Worm (Caenorhabditis elegans) whole organism, midembryonic: ENCODE data around the gene Y51A2A.12.

Experiments
- cog-1 ChIP-seq: sonication (generic microtip); optimal IDR thresholded peaks from 2 replicates; lab custom pipeline; 2016; ENCODE audit warnings: missing genetic modification characterization, missing compliant biosample characterization
- med-1 ChIP-seq: sonication (generic microtip); optimal IDR thresholded peaks from 2 replicates; lab custom pipeline; 2017; ENCODE audit warnings: missing genetic modification characterization, mild to moderate bottlenecking, missing compliant biosample characterization, antibody characterized with exemption, missing genetic modification reagents; ENCODE audit not compliant: insufficient read depth
- ref-1 ChIP-seq: fragments of 200-800 bp; sonication (Bioruptor generic); conservative IDR thresholded peaks from 2 replicates; pipeline ENCODE4 v1.3.6; 2022; ENCODE audit warnings: missing genetic modification reagents, missing genetic modification characterization, missing compliant biosample characterization
- tab-1 ChIP-seq: fragments of 200-800 bp; sonication (Bioruptor generic); IDR thresholded peaks from 2 replicates; pipeline ENCODE4 v1.3.6; 2022; ENCODE audit warnings: missing genetic modification characterization, missing compliant biosample characterization
- ztf-23 ChIP-seq: fragments of 200-800 bp; sonication (Bioruptor generic); IDR thresholded peaks from 2 replicates; pipeline ENCODE4 v1.3.6; 2022; ENCODE audit warnings: missing genetic modification reagents, missing genetic modification characterization, missing compliant biosample characterization

DNA sequence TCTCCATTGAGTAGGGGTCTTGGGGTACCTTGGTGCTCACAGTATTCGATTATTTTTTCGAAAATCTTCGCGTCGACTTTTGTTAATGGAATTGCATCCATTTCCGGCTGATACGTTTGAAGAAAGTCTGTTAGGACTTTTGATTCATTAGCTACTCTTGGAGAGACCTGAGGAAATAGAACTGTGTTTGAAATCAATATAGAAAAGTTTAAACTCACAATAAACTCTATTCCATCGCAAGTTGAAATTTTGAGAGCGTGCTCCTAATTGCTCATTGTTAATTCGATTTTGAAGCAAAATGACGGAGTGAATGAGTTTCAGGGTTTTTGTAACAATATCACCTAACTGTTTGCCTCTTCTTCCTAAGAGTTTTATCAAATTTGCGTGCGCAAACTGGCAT, 22.5 kb upstream of the Y51A2A.12 start, which contains the start of gene skr-6:
- TF ChIP-seq med-1 (no peak), tab-1 (no peak), ztf-23 (GFP tag; lab: Robert Waterston, UW) (no peak), ref-1 (GFP tag; lab: Robert Waterston, UW) (no peak), cog-1 (tag; lab: Kevin White, UChicago) (no peak)
